Worm (Caenorhabditis elegans): ENCODE results near the gene R01H2.7.
A peak's percentile ranks its signal among the peaks of the same experiment; 100 is the strongest.

Gene R01H2.7

DNA sequence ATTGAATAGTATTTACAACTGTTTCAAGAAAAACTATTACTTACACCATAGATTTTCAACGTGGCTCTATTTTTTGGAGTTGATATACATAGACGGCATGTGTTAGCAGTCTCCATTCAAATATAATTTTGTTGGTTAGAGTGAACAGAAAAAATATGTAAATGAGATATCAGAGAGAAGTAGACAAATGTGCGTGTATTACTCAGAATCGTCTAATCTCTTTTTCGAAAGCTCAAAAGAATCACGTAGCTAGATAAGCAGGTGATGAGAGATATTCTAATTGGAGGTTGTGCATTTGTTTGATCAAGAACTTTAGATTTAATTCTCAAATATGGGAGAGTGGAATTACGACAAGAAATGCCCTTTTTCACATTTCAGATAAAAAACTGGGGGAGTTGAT is 45.0 kb upstream of the R01H2.7 start, which contains the start of gene ZK418.10 (continued):
- TF ChIP-seq nhr-85 (tag) (no peak), sox-4 (tag; optimal IDR thresholded peaks at IDR 0.05) (peak; percentile 68), ceh-90 (tag; optimal IDR thresholded peaks at IDR 0.05) (no peak), nhr-77 (tag; optimal IDR thresholded peaks at IDR 0.05) (no peak), tlp-1 (tag; optimal IDR thresholded peaks at IDR 0.05) (no peak), unc-86 (tag; optimal IDR thresholded peaks at IDR 0.05) (no peak), pag-3 (tag; optimal IDR thresholded peaks at IDR 0.05; ENCODE audit: borderline replicate concordance, insufficient read depth) (no peak), aha-1 (tag; optimal IDR thresholded peaks at IDR 0.05) (no peak), rnt-1 (tag; optimal IDR thresholded peaks at IDR 0.05) (no peak), egl-13 (tag; optimal IDR thresholded peaks at IDR 0.05) (no peak), xbp-1 (tag; optimal IDR thresholded peaks at IDR 0.05) (no peak), tbx-2 (tag; optimal IDR thresholded peaks at IDR 0.05) (no peak), unc-30 (tag; optimal IDR thresholded peaks at IDR 0.05) (no peak), ztf-4 (tag; optimal IDR thresholded peaks at IDR 0.05) (no peak), snu-23 (GFP tag; optimal IDR thresholded peaks at IDR 0.05) (no peak), isw-1 (GFP tag; IDR thresholded peaks at IDR 0.05) (no peak), nhr-237 (tag; optimal IDR thresholded peaks at IDR 0.05) (no peak), C34B4.2 (tag; optimal IDR thresholded peaks at IDR 0.05) (no peak), mep-1 (tag; optimal IDR thresholded peaks at IDR 0.05) (no peak), aly-2 (tag; optimal IDR thresholded peaks at IDR 0.05) (no peak), nhr-71 (tag; optimal IDR thresholded peaks at IDR 0.05) (peak; percentile 65), nhr-76 (tag; optimal IDR thresholded peaks at IDR 0.05) (no peak), fkh-10 (GFP tag; optimal IDR thresholded peaks at IDR 0.05) (no peak), mab-9 (GFP tag; IDR thresholded peaks at IDR 0.05) (no peak), pqm-1 (tag; optimal IDR thresholded peaks at IDR 0.05) (no peak), ets-5 (GFP tag; IDR thresholded peaks at IDR 0.05) (no peak), ceh-63 (GFP tag; optimal IDR thresholded peaks at IDR 0.05) (no peak), ceh-82 (tag; optimal IDR thresholded peaks at IDR 0.05) (no peak), jun-1 (tag; optimal IDR thresholded peaks at IDR 0.05) (no peak), unc-62 (GFP tag; optimal IDR thresholded peaks at IDR 0.05) (no peak), grh-1 (GFP tag; IDR thresholded peaks at IDR 0.05) (no peak), ceh-8 (GFP tag; optimal IDR thresholded peaks at IDR 0.05) (no peak), nhr-84 (tag; optimal IDR thresholded peaks at IDR 0.05) (no peak), lin-14 (GFP tag; optimal IDR thresholded peaks at IDR 0.05) (no peak), elt-2 (tag; optimal IDR thresholded peaks at IDR 0.05) (no peak), C16A3.4 (tag; optimal IDR thresholded peaks at IDR 0.05) (no peak), pax-3 (tag; optimal IDR thresholded peaks at IDR 0.05) (peak; percentile 45), swsn-7 (tag; optimal IDR thresholded peaks at IDR 0.05) (peak; percentile 35), nhr-11 (tag; optimal IDR thresholded peaks at IDR 0.05) (no peak), snpc-4 (tag; optimal IDR thresholded peaks at IDR 0.05) (no peak), blmp-1 (tag; optimal IDR thresholded peaks at IDR 0.05) (no peak), nhr-28 (tag; optimal IDR thresholded peaks at IDR 0.05) (no peak), efl-3 (GFP tag; optimal IDR thresholded peaks at IDR 0.05) (no peak), ama-1 (optimal IDR thresholded peaks at IDR 0.05) (no peak), lsy-2 (tag; optimal IDR thresholded peaks at IDR 0.05) (peak in 1 of 2 experiments; percentile 21), dpl-1 (GFP tag; optimal IDR thresholded peaks at IDR 0.05) (no peak), hlh-4 (tag; optimal IDR thresholded peaks at IDR 0.05) (no peak), zag-1 (tag; optimal IDR thresholded peaks at IDR 0.05) (no peak), ces-1 (GFP tag; optimal IDR thresholded peaks at IDR 0.05) (no peak), fos-1 (tag; optimal IDR thresholded peaks at IDR 0.05) (no peak), nhr-12 (tag; optimal IDR thresholded peaks at IDR 0.05) (no peak), lin-15B (tag; optimal IDR thresholded peaks at IDR 0.05) (no peak), irx-1 (tag; optimal IDR thresholded peaks at IDR 0.05) (no peak), Y116A8C.19 (tag; optimal IDR thresholded peaks at IDR 0.05; ENCODE audit: borderline replicate concordance) (no peak), zip-4 (GFP tag; optimal IDR thresholded peaks at IDR 0.05) (no peak), C04F5.9 (tag; optimal IDR thresholded peaks at IDR 0.05) (no peak)

Measured in whole organism, L1 larva.